Fruit fly (Drosophila melanogaster) whole organism, embryonic: Measurements from ENCODE around the gene Rbp1-like.

Experiments
- Antp ChIP-seq: fragments of 200-800 bp; sonication (Bioruptor generic); optimal IDR thresholded peaks from 3 replicates; lab custom pipeline; 2016; ENCODE audit warnings: missing biosample characterization, missing genetic modification characterization
- Atf6 ChIP-seq: fragments of 200-800 bp; sonication (Bioruptor generic); IDR thresholded peaks from 2 replicates; pipeline ENCODE4 v1.3.6; 2022; ENCODE audit warnings: missing biosample characterization, missing genetic modification characterization
- BEAF-32 ChIP-seq: fragments of 200-800 bp; sonication (Bioruptor generic); optimal IDR thresholded peaks from 3 replicates; lab custom pipeline; 2017; ENCODE audit warnings: missing biosample characterization, missing genetic modification characterization, mild to moderate bottlenecking, moderate library complexity, missing genetic modification reagents
- CG11247 ChIP-seq: fragments of 200-800 bp; sonication (Bioruptor generic); IDR thresholded peaks from 2 replicates; pipeline ENCODE4 v1.3.6; 2022; ENCODE audit warnings: missing biosample characterization, missing genetic modification characterization
- CG12155 ChIP-seq: fragments of 200-800 bp; sonication (Bioruptor generic); optimal IDR thresholded peaks from 3 replicates; lab custom pipeline; 2016; ENCODE audit warnings: missing biosample characterization, missing genetic modification characterization
- CG13894 ChIP-seq: fragments of 200-800 bp; sonication (Bioruptor generic); optimal IDR thresholded peaks from 3 replicates; lab custom pipeline; 2018; ENCODE audit warnings: missing biosample characterization, mild to moderate bottlenecking, missing genetic modification characterization, moderate library complexity
- CG1832 ChIP-seq: fragments of 200-800 bp; sonication (Bioruptor generic); optimal IDR thresholded peaks from 2 replicates; lab custom pipeline; 2017; ENCODE audit warnings: missing biosample characterization, mild to moderate bottlenecking, missing genetic modification characterization, inconsistent platforms
- CG18619 ChIP-seq: fragments of 200-800 bp; sonication (Bioruptor generic); optimal IDR thresholded peaks from 3 replicates; lab custom pipeline; 2017; ENCODE audit warnings: missing biosample characterization, mild to moderate bottlenecking, missing genetic modification characterization
- CG32532 ChIP-seq: fragments of 200-800 bp; sonication (Bioruptor generic); IDR thresholded peaks from 2 replicates; pipeline ENCODE4 v1.3.6; 2022; ENCODE audit warnings: missing biosample characterization, missing genetic modification characterization
- CG32767 ChIP-seq: fragments of 200-800 bp; sonication (Bioruptor generic); IDR thresholded peaks from 2 replicates; pipeline ENCODE4 v1.3.6; 2022; ENCODE audit warnings: missing biosample characterization, missing genetic modification characterization
- CG43689 ChIP-seq: fragments of 200-800 bp; sonication (Bioruptor generic); IDR thresholded peaks from 2 replicates; pipeline ENCODE4 v1.3.6; 2022; ENCODE audit warnings: missing biosample characterization, missing genetic modification characterization
- CG4617 ChIP-seq: fragments of 200-800 bp; sonication (Bioruptor generic); optimal IDR thresholded peaks from 3 replicates; lab custom pipeline; 2016; ENCODE audit warnings: missing biosample characterization, missing genetic modification characterization, borderline replicate concordance
- CG7372 ChIP-seq: fragments of 200-800 bp; sonication (Bioruptor generic); IDR thresholded peaks from 2 replicates; pipeline ENCODE4 v1.3.6; 2022; ENCODE audit warnings: missing biosample characterization, missing genetic modification characterization
- CG7839 ChIP-seq: fragments of 200-800 bp; sonication (Bioruptor generic); optimal IDR thresholded peaks from 3 replicates; lab custom pipeline; 2018; ENCODE audit warnings: missing biosample characterization, mild to moderate bottlenecking, missing genetic modification characterization, moderate library complexity
- CG8924 ChIP-seq: fragments of 200-800 bp; optimal IDR thresholded peaks from 3 replicates; lab custom pipeline; 2019; ENCODE audit warnings: missing biosample characterization, mild to moderate bottlenecking, missing genetic modification characterization, moderate library complexity
- CG8944 ChIP-seq: fragments of 200-800 bp; sonication (Bioruptor generic); optimal IDR thresholded peaks from 3 replicates; lab custom pipeline; 2016; ENCODE audit warnings: missing biosample characterization, missing genetic modification characterization
- Doc2 ChIP-seq: fragments of 200-800 bp; sonication (Bioruptor generic); IDR thresholded peaks from 2 replicates; pipeline ENCODE4 v1.3.6; 2022; ENCODE audit warnings: missing biosample characterization, missing genetic modification characterization
- Dref ChIP-seq: fragments of 200-800 bp; sonication (Bioruptor generic); IDR thresholded peaks from 2 replicates; pipeline ENCODE4 v1.3.6; 2022; ENCODE audit warnings: missing biosample characterization, missing genetic modification characterization
- ERR ChIP-seq: fragments of 200-800 bp; sonication (Bioruptor generic); optimal IDR thresholded peaks from 2 replicates; lab custom pipeline; 2016; ENCODE audit warnings: missing biosample characterization, missing genetic modification characterization
- HLH54F ChIP-seq: fragments of 200-800 bp; sonication (Bioruptor generic); optimal IDR thresholded peaks from 3 replicates; lab custom pipeline; 2016; ENCODE audit warnings: missing biosample characterization, missing genetic modification characterization
- Hmr ChIP-seq: fragments of 200-800 bp; sonication (Bioruptor generic); optimal IDR thresholded peaks from 3 replicates; lab custom pipeline; 2017; ENCODE audit warnings: mild to moderate bottlenecking, missing biosample characterization, missing genetic modification reagents, missing genetic modification characterization
- Hsf ChIP-seq: fragments of 200-800 bp; sonication (Bioruptor generic); optimal IDR thresholded peaks from 3 replicates; lab custom pipeline; 2016; ENCODE audit warnings: missing biosample characterization, missing genetic modification characterization
- Myb ChIP-seq: fragments of 200-800 bp; sonication (Bioruptor generic); optimal IDR thresholded peaks from 2 replicates; lab custom pipeline; 2016; ENCODE audit warnings: missing biosample characterization, missing genetic modification characterization
- Optix ChIP-seq: fragments of 200-800 bp; sonication (Bioruptor generic); IDR thresholded peaks from 3 replicates; pipeline ENCODE4 v1.3.6; 2022; ENCODE audit warnings: missing biosample characterization, missing genetic modification characterization
- Spps ChIP-seq: fragments of 200-800 bp; sonication (Bioruptor generic); optimal IDR thresholded peaks from 2 replicates; lab custom pipeline; 2018; ENCODE audit warnings: missing biosample characterization, mild to moderate bottlenecking, missing genetic modification characterization
- Taf1 ChIP-seq: fragments of 200-800 bp; sonication (Bioruptor generic); IDR thresholded peaks from 2 replicates; pipeline ENCODE4 v1.3.6; 2022; ENCODE audit warnings: missing biosample characterization, missing genetic modification characterization
- Trl ChIP-seq, 3 experiments: fragments of >200 bp in 2 of 3; fragments of 200-800 bp in 1 of 3; sonication (Bioruptor generic) in 1 of 3; optimal IDR thresholded peaks; 2 replicates in 1 of 3; 3 replicates in 2 of 3; lab custom pipeline; 2016 to 2017; ENCODE audit warnings: missing biosample characterization in 1 of 3, missing genetic modification characterization in 1 of 3
- al ChIP-seq: fragments of 200-800 bp; sonication (Bioruptor generic); IDR thresholded peaks from 2 replicates; pipeline ENCODE4 v1.3.6; 2022; ENCODE audit warnings: missing biosample characterization, missing genetic modification characterization
- aop ChIP-seq: fragments of 200-800 bp; sonication (Bioruptor generic); IDR thresholded peaks from 2 replicates; pipeline ENCODE4 v1.3.6; 2022; ENCODE audit warnings: missing biosample characterization, missing genetic modification characterization
- ato ChIP-seq: fragments of 200-800 bp; sonication (Bioruptor generic); IDR thresholded peaks from 2 replicates; pipeline ENCODE4 v1.3.6; 2022; ENCODE audit warnings: missing biosample characterization, missing genetic modification characterization; ENCODE audit not compliant: partially characterized antibody
- bbx ChIP-seq: fragments of 200-800 bp; sonication (Bioruptor generic); IDR thresholded peaks from 2 replicates; pipeline ENCODE4 v1.3.6; 2022; ENCODE audit warnings: missing biosample characterization, missing genetic modification characterization; ENCODE audit not compliant: partially characterized antibody
- bigmax ChIP-seq: fragments of 200-800 bp; sonication (Bioruptor generic); optimal IDR thresholded peaks from 2 replicates; lab custom pipeline; 2018; ENCODE audit warnings: missing biosample characterization, mild to moderate bottlenecking, missing genetic modification characterization
- bsh ChIP-seq, 2 experiments: fragments of 200-800 bp; sonication (Bioruptor generic); optimal IDR thresholded peaks; 2 replicates each; lab custom pipeline; 2017 to 2018; ENCODE audit warnings: mild to moderate bottlenecking in 2 of 2, missing biosample characterization in 2 of 2, missing genetic modification characterization in 2 of 2, moderate library complexity in 1 of 2
- cato ChIP-seq: fragments of 200-800 bp; sonication (Bioruptor generic); optimal IDR thresholded peaks from 2 replicates; lab custom pipeline; 2016; ENCODE audit warnings: missing biosample characterization, missing genetic modification characterization, borderline replicate concordance
- cwo ChIP-seq: fragments of 200-800 bp; sonication (Bioruptor generic); optimal IDR thresholded peaks from 3 replicates; lab custom pipeline; 2017; ENCODE audit warnings: missing biosample characterization, missing genetic modification characterization, mild to moderate bottlenecking, moderate library complexity, missing genetic modification reagents
- kni ChIP-seq: fragments of 200-800 bp; sonication (Bioruptor generic); optimal IDR thresholded peaks from 3 replicates; lab custom pipeline; 2017; ENCODE audit warnings: mild to moderate bottlenecking, missing biosample characterization, missing genetic modification reagents, missing genetic modification characterization
- lmd ChIP-seq: fragments of 200-800 bp; sonication (Bioruptor generic); IDR thresholded peaks from 2 replicates; pipeline ENCODE4 v1.3.6; 2022; ENCODE audit warnings: missing biosample characterization, missing genetic modification characterization
- nau ChIP-seq: fragments of 200-800 bp; sonication (Bioruptor generic); optimal IDR thresholded peaks from 3 replicates; lab custom pipeline; 2017; ENCODE audit warnings: missing biosample characterization, mild to moderate bottlenecking, missing genetic modification characterization, missing genetic modification reagents
- nmo ChIP-seq: fragments of 200-800 bp; sonication (Bioruptor generic); optimal IDR thresholded peaks from 2 replicates; lab custom pipeline; 2018; ENCODE audit warnings: missing biosample characterization, mild to moderate bottlenecking, missing genetic modification characterization, moderate library complexity
- pfk ChIP-seq: fragments of 200-800 bp; sonication (Bioruptor generic); optimal IDR thresholded peaks from 2 replicates; lab custom pipeline; 2018; ENCODE audit warnings: missing biosample characterization, mild to moderate bottlenecking, missing genetic modification characterization, moderate library complexity
- pho ChIP-seq: fragments of 200-800 bp; sonication (Bioruptor generic); optimal IDR thresholded peaks from 2 replicates; lab custom pipeline; 2016; ENCODE audit warnings: missing biosample characterization, missing genetic modification characterization
- pnt ChIP-seq: fragments of 200-800 bp; sonication (Bioruptor generic); optimal IDR thresholded peaks from 3 replicates; lab custom pipeline; 2016; ENCODE audit warnings: missing biosample characterization, missing genetic modification characterization
- psq ChIP-seq: fragments of 200-800 bp; sonication (Bioruptor generic); optimal IDR thresholded peaks from 2 replicates; lab custom pipeline; 2017; ENCODE audit warnings: missing biosample characterization, missing genetic modification characterization
- schlank ChIP-seq: fragments of 200-800 bp; sonication (Bioruptor generic); optimal IDR thresholded peaks from 2 replicates; lab custom pipeline; 2018; ENCODE audit warnings: missing biosample characterization, mild to moderate bottlenecking, missing genetic modification characterization
- sens ChIP-seq: fragments of 200-800 bp; sonication (Bioruptor generic); peaks from one replicate; lab custom pipeline; 2016; ENCODE audit warnings: missing biosample characterization, missing genetic modification characterization
- sisA ChIP-seq: fragments of 200-800 bp; sonication (Bioruptor generic); IDR thresholded peaks from 2 replicates; pipeline ENCODE4 v1.3.6; 2022; ENCODE audit warnings: missing biosample characterization, missing genetic modification characterization
- so ChIP-seq: fragments of 200-800 bp; sonication (Bioruptor generic); IDR thresholded peaks from 3 replicates; pipeline ENCODE4 v1.3.6; 2022; ENCODE audit warnings: missing biosample characterization, missing genetic modification characterization
- sqz ChIP-seq: fragments of 200-800 bp; sonication (Bioruptor generic); optimal IDR thresholded peaks from 3 replicates; lab custom pipeline; 2018; ENCODE audit warnings: missing biosample characterization, mild to moderate bottlenecking, missing genetic modification characterization
- tio ChIP-seq: fragments of 200-800 bp; sonication (Bioruptor generic); optimal IDR thresholded peaks from 2 replicates; lab custom pipeline; 2017; ENCODE audit warnings: missing biosample characterization, missing genetic modification characterization, inconsistent platforms
- unc-4 ChIP-seq: fragments of 200-800 bp; sonication (Bioruptor generic); IDR thresholded peaks from 2 replicates; pipeline ENCODE4 v1.3.6; 2022; ENCODE audit warnings: missing biosample characterization, missing genetic modification characterization; ENCODE audit not compliant: partially characterized antibody

Rbp1-like gene

DNA sequence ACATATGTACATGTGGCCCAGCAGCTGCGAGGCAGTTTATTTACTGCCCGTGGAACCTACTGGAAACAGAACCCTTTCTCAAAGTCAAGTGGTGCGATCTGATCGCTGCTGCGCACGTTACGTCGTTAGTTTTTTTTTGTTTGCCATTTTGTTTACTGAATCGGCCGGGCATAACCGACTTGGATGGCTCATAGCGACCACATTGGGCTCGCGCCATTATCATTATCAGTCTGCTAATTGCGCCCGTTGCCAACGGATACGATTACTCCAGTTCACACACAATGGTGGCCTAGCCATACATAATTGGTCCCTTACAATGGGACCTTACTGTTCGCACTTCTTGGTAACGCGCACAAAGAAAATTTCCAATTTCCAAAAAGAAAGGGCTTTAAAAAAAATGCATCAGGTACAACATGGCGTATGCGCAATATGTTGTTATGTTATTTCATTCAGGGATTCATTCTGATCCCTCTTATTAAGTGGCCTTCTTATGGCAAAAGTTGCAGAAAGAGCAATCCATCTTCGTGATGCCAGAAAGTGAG lies 51.9 kb downstream of the Rbp1-like start (continued):
- TF ChIP-seq Hmr (peak; percentile 13), nmo (peak; percentile 24), nau (GFP tag; lab: Kevin White, UChicago) (no peak), Taf1 (GFP tag; lab: Robert Waterston, UW) (no peak), sisA (GFP tag; lab: Robert Waterston, UW) (no peak), schlank (tag; lab: Kevin White, UChicago) (no peak), CG18619 (GFP tag; lab: Kevin White, UChicago) (peak; percentile 16), BEAF-32 (no peak), Spps (no peak), pho (peak; percentile 44), bbx (GFP tag; lab: Robert Waterston, UW) (no peak), Dref (no peak), Myb (peak; percentile 39), aop (GFP tag; lab: Robert Waterston, UW) (no peak), CG32767 (GFP tag; lab: Robert Waterston, UW) (no peak), ato (GFP tag; lab: Robert Waterston, UW) (no peak), CG8944 (no peak), kni (GFP tag; lab: Kevin White, UChicago) (no peak), sens (GFP tag; lab: Kevin White, UChicago) (peak; percentile 63), CG7839 (tag; lab: Kevin White, UChicago) (peak; percentile 38), tio (GFP tag; lab: Kevin White, UChicago) (peak; percentile 12), cwo (peak; percentile 41), Atf6 (GFP tag; lab: Robert Waterston, UW) (no peak), so (GFP tag; lab: Robert Waterston, UW) (no peak), bsh (GFP tag; optimal IDR thresholded peaks at IDR 0.05; lab: Kevin White, UChicago) (peak in 1 of 2 experiments; percentile 25), CG32532 (GFP tag; lab: Robert Waterston, UW) (peak; percentile 42; the same call in 1 of the 2 replicates), CG4617 (GFP tag; lab: Kevin White, UChicago) (no peak), CG13894 (tag; lab: Kevin White, UChicago) (peak; percentile 29), CG11247 (GFP tag; lab: Robert Waterston, UW) (no peak), CG8924 (tag; lab: Kevin White, UChicago) (peak; percentile 14), pfk (no peak), psq (GFP tag; lab: Kevin White, UChicago) (no peak), Trl (optimal IDR thresholded peaks at IDR 0.05; lab: Kevin White, UChicago) (no peak), Trl (GFP tag; optimal IDR thresholded peaks at IDR 0.05; lab: Kevin White, UChicago) (peak; percentile 5), unc-4 (GFP tag; lab: Robert Waterston, UW) (no peak), al (GFP tag; lab: Robert Waterston, UW) (0 out of 2 replicates have a peak, but pooled peaks have one; percentile 26), Doc2 (no peak), sqz (GFP tag; lab: Kevin White, UChicago) (peak; percentile 32), HLH54F (peak; percentile 52), CG12155 (GFP tag; lab: Kevin White, UChicago) (peak; percentile 5), lmd (GFP tag; lab: Robert Waterston, UW) (peak; percentile 25; the same call in 1 of the 2 replicates), Optix (no peak), CG1832 (GFP tag; lab: Kevin White, UChicago) (no peak), CG43689 (no peak), bigmax (GFP tag; lab: Kevin White, UChicago) (no peak), CG7372 (GFP tag; lab: Robert Waterston, UW) (peak; percentile 44; the same call in 1 of the 2 replicates), Hsf (GFP tag; lab: Kevin White, UChicago) (peak; percentile 24), Antp (GFP tag; lab: Kevin White, UChicago) (peak; percentile 11), ERR (GFP tag; lab: Kevin White, UChicago) (peak; percentile 46), cato (no peak), pnt (no peak)
